Worm (Caenorhabditis elegans) whole organism, midembryonic: ENCODE measurements around the gene Y80D4G.2.

Experiments
- T22C8.4 ChIP-seq: fragments of 200-800 bp; sonication (Bioruptor generic); IDR thresholded peaks from 2 replicates; pipeline ENCODE4 v1.3.6; 2022; ENCODE audit warnings: missing genetic modification characterization, missing compliant biosample characterization
- cog-1 ChIP-seq: sonication (generic microtip); optimal IDR thresholded peaks from 2 replicates; lab custom pipeline; 2016; ENCODE audit warnings: missing genetic modification characterization, missing compliant biosample characterization
- flt-1 ChIP-seq: fragments of 200-800 bp; sonication (Bioruptor generic); IDR thresholded peaks from 2 replicates; pipeline ENCODE4 v1.3.6; 2022; ENCODE audit warnings: missing genetic modification characterization, missing compliant biosample characterization
- klf-2 ChIP-seq: fragments of 200-800 bp; sonication (Bioruptor generic); conservative IDR thresholded peaks from 2 replicates; pipeline ENCODE4 v1.3.6; 2022; ENCODE audit warnings: missing genetic modification reagents, missing genetic modification characterization, missing compliant biosample characterization
- med-1 ChIP-seq: sonication (generic microtip); optimal IDR thresholded peaks from 2 replicates; lab custom pipeline; 2017; ENCODE audit warnings: missing genetic modification characterization, mild to moderate bottlenecking, missing compliant biosample characterization, antibody characterized with exemption, missing genetic modification reagents; ENCODE audit not compliant: insufficient read depth
- ref-1 ChIP-seq: fragments of 200-800 bp; sonication (Bioruptor generic); conservative IDR thresholded peaks from 2 replicates; pipeline ENCODE4 v1.3.6; 2022; ENCODE audit warnings: missing genetic modification reagents, missing genetic modification characterization, missing compliant biosample characterization
- tab-1 ChIP-seq: fragments of 200-800 bp; sonication (Bioruptor generic); IDR thresholded peaks from 2 replicates; pipeline ENCODE4 v1.3.6; 2022; ENCODE audit warnings: missing genetic modification characterization, missing compliant biosample characterization
- ztf-23 ChIP-seq: fragments of 200-800 bp; sonication (Bioruptor generic); IDR thresholded peaks from 2 replicates; pipeline ENCODE4 v1.3.6; 2022; ENCODE audit warnings: missing genetic modification reagents, missing genetic modification characterization, missing compliant biosample characterization
- ztf-29 ChIP-seq: fragments of 200-800 bp; sonication (Bioruptor generic); IDR thresholded peaks from 2 replicates; pipeline ENCODE4 v1.3.6; 2022; ENCODE audit warnings: missing genetic modification reagents, missing genetic modification characterization, missing compliant biosample characterization

The Y80D4G.2 gene

DNA sequence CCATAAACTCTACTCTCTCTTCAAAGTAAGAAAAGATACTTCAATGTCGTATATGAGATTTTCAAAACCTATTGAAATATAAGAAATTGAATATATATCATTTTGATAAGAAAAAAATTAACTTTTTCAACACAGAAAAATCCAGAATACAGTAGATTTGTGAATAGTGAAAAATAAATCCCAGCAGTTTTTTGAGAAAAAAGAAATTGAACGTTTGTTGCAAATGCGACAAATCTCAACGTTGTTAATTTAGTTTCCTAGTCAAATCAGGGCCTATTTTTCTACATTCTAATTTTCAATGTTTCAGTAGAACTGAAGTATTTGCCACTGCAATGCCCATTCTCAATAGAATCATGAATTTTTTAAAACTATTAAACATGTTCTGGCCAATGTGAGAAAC lies 20.1 kb upstream of the Y80D4G.2 start, which contains the start of gene T04A6.2:
T04A6.2 (plus strand) TSS at position 301 of the 400 bp plus-strand sequence.
- no peak for TF ChIP-seq ztf-29
- no peak for TF ChIP-seq cog-1 (tag; lab: Kevin White, UChicago)
- no peak for TF ChIP-seq tab-1 (GFP tag; lab: Robert Waterston, UW)
- no peak for TF ChIP-seq ztf-23 (GFP tag; lab: Robert Waterston, UW)
- TF ChIP-seq klf-2 (GFP tag; lab: Robert Waterston, UW) = no peak
- no peak for TF ChIP-seq med-1
- TF ChIP-seq T22C8.4 (GFP tag; lab: Robert Waterston, UW) = no peak
- no peak for TF ChIP-seq flt-1
- TF ChIP-seq ref-1 (GFP tag; lab: Robert Waterston, UW) = no peak

DNA sequence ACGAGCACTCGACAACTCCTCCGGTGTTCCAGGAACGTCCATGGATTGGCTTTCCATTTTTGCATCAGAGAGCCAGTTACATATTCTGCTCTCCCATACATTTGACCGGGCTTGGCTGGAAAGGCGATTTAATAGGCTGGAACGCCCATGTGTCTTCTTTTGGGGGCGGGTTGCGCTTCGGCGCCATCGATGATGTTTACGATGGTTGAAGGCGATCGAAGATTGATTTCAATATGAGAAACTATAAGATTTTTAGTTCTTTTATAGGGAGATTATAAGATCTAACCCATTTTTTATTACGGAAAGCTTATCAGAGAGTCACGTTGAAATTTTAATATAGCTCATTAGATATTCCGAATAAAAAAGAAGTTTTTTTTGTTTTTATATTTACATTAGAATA lies 14.8 kb upstream of the Y80D4G.2 start, which contains the start of gene nsph-4.3:
nsph-4.3 (minus strand) TSS at position 101 of the 400 bp plus-strand sequence.
- TF ChIP-seq med-1 (no peak), T22C8.4 (GFP tag; lab: Robert Waterston, UW) (no peak), ztf-29 (no peak), cog-1 (tag; lab: Kevin White, UChicago) (no peak), klf-2 (GFP tag; lab: Robert Waterston, UW) (no peak), tab-1 (GFP tag; lab: Robert Waterston, UW) (no peak), ref-1 (GFP tag; lab: Robert Waterston, UW) (no peak)

DNA sequence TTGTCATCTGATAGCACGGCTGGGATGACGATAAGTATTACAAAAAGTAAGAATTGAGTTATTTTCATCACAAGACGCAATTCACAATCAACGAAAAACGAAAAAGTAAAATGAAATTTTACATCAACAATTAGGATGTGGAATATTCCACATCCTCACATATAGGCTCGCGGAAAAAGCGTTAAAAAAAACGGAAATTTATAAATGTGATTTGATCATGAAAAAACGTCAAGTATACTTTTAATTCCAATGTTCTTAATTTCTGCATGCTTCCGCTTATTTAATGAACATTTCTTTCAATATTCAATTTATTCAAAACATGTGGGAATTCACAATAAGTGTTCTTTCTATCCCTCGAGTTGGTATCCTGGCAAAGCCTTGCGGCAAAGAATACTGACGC lies 13.8 kb upstream of the Y80D4G.2 start, which contains the start of gene T04A6.3:
T04A6.3 (minus strand) TSS at position 101 of the 400 bp plus-strand sequence.
- TF ChIP-seq cog-1 (tag; lab: Kevin White, UChicago) (no peak), flt-1 (no peak), ztf-29 (no peak), tab-1 (GFP tag; lab: Robert Waterston, UW) (no peak), klf-2 (GFP tag; lab: Robert Waterston, UW) (no peak), ztf-23 (GFP tag; lab: Robert Waterston, UW) (no peak), med-1 (no peak), T22C8.4 (GFP tag; lab: Robert Waterston, UW) (no peak)

DNA sequence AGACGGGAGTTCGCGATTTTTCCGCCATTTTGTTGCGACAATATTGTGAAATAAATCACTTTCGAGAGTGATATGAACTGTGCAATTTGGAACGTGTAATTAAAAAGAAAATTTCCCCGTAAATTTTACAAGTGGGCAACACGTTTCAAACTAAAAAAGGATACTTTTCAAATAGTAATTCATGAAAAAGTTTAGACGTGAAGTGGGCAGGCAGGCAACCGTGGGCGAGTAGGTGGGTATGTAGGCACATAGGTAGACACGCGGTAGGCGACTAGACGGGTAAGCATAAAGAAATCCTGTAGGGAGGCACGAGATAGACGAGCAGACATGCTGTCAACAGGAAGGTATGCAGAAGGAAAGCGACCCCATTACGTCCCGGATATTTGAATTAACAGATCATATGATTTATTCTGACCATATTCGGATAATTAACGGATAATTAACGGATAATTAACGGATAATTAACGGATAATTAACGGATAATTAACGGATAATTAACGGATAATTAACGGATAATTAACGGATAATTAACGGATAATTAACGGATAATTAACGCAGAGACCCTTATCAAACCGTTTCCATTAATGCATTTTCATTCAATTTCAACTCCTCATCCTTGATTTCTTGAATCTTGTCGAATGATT lies 975 bp downstream of the Y80D4G.2 start, which contains the start of gene R13A5.11:
R13A5.11 (minus strand) TSS at position 51 of the 644 bp plus-strand sequence.
- TF ChIP-seq klf-2 (GFP tag; lab: Robert Waterston, UW) (no peak), flt-1 (no peak), T22C8.4 (GFP tag; lab: Robert Waterston, UW) (no peak)

DNA sequence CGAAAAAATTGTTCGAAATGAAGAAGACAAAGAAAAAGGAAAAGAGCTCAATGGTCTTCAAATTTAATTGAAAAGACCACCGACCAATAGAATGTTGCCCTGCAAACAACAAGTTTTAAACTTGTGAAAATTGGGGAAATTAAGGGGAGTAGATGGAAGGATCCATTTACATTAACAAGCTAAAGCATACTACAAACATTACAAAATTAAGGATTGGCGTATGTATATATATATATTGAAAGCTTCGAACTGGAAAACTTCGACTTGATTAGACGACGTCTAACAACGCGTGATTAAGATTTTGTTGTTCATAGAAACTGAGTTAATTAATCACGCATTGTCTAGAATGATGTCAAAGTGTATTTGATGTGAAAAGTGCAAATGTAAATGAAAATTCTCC lies 6.2 kb downstream of the Y80D4G.2 start, which contains the start of gene R13A5.15:
R13A5.15 (minus strand) TSS at position 101 of the 400 bp plus-strand sequence.
- no peak for TF ChIP-seq med-1
- no peak for TF ChIP-seq klf-2 (GFP tag; lab: Robert Waterston, UW)
- TF ChIP-seq ztf-23 (GFP tag; lab: Robert Waterston, UW) = no peak
- TF ChIP-seq ztf-29 = no peak
- no peak for TF ChIP-seq flt-1
- TF ChIP-seq cog-1 (tag; lab: Kevin White, UChicago) = no peak
- no peak for TF ChIP-seq T22C8.4 (GFP tag; lab: Robert Waterston, UW)
- TF ChIP-seq ref-1 (GFP tag; lab: Robert Waterston, UW) = no peak
- no peak for TF ChIP-seq tab-1 (GFP tag; lab: Robert Waterston, UW)

DNA sequence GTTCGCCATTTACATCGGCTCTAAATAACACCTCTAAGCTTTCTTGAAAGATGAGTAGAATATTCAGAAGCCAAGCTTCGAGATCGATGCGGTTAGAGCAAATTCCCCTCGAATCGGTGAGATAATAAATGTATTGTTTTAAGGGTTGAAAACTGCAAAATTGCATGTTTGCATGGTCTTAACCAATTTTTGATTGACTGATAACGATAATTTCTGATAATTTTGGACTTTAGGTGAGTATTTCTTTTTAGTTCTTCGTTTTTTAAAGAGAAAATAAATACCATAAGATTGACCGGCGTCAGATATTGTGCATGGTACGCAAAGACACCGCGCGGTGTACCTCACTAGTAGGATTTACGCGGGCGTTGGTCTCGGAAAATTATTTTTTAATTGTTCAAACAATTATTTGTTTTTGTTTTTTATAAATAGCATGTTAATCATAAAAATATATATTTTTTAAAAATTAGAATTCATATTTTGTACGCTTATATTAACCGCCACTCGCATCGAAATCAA lies 10.2 kb downstream of the Y80D4G.2 start, which contains the start of gene cup-5:
cup-5 (plus strand) TSS at position 51 of the 516 bp plus-strand sequence.
- no peak for TF ChIP-seq ztf-23 (GFP tag; lab: Robert Waterston, UW)
- TF ChIP-seq flt-1 = 0 out of 2 replicates have a peak, but pooled peaks have one; percentile 50

DNA sequence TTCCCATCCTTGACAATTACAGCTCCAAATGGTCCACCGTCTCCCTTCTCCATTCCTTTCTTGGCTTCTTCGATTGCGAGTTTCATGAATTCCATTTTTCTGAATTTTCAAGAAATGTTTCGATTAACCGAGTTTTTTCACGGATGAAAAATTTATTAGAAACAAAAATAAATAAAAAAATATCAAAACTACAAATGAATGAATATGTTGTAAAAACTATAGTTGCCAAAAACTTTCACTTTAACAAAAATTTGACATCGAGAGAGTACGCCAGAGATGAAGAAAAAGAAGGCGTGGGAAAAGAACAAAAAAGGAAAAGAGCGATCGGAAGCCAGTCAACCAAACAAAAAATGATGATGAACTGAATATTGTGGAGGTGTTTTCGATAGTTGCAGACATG lies 11.5 kb downstream of the Y80D4G.2 start, which contains the start of gene R13A5.10:
R13A5.10 (minus strand) TSS at position 101 of the 400 bp plus-strand sequence.
- TF ChIP-seq ztf-29 (no peak), cog-1 (tag; lab: Kevin White, UChicago) (no peak), med-1 (no peak), ztf-23 (GFP tag; lab: Robert Waterston, UW) (no peak), klf-2 (GFP tag; lab: Robert Waterston, UW) (no peak), tab-1 (GFP tag; lab: Robert Waterston, UW) (no peak), flt-1 (no peak), T22C8.4 (GFP tag; lab: Robert Waterston, UW) (no peak), ref-1 (GFP tag; lab: Robert Waterston, UW) (no peak)

DNA sequence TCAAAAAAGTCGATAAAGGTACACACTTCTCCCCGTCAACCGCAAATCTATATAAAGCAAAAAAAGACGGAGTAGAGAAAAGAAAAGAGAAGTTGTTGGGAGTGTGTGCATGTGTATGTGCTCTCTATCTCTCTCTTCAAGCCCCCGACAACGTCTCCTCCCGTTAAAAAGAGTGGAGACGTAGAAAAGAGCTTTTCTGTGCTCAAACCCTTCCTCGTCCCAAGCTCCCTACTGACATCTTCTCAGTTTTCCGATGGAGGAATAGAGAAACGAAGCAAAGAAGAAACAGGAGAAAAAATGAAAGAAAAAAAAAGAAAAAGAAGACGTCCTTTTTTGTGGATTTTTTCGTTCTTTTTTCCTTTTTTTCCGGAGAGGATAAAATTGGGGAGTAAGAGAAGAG lies 13.8 kb downstream of the Y80D4G.2 start:
- TF ChIP-seq med-1 (no peak), ztf-23 (GFP tag; lab: Robert Waterston, UW) (no peak), cog-1 (tag; lab: Kevin White, UChicago) (no peak), flt-1 (no peak), ref-1 (GFP tag; lab: Robert Waterston, UW) (no peak), tab-1 (GFP tag; lab: Robert Waterston, UW) (no peak), T22C8.4 (GFP tag; lab: Robert Waterston, UW) (no peak), ztf-29 (no peak), klf-2 (GFP tag; lab: Robert Waterston, UW) (no peak)

DNA sequence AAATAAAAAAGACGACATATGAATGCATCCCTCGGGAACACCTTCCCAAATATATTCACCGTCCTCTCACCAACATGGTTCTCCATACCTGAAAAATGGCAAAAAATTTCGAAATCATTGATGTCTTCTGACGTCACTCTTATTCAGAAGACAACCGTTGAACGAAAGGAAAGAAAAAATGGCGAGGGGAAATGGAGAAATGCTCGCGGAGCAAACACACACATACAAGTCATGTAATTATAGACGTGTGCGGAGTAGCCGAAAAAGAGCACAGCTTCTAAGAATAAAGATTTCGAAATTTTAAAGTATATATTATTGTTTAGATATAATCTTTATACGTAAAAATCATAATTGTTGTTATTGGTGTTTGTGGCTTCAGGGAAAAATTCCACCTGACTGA lies 15.1 kb downstream of the Y80D4G.2 start, which contains the start of gene mfsd-6:
mfsd-6 (minus strand) TSS at position 88 of the 400 bp plus-strand sequence.
- TF ChIP-seq T22C8.4 (GFP tag; lab: Robert Waterston, UW) = no peak

DNA sequence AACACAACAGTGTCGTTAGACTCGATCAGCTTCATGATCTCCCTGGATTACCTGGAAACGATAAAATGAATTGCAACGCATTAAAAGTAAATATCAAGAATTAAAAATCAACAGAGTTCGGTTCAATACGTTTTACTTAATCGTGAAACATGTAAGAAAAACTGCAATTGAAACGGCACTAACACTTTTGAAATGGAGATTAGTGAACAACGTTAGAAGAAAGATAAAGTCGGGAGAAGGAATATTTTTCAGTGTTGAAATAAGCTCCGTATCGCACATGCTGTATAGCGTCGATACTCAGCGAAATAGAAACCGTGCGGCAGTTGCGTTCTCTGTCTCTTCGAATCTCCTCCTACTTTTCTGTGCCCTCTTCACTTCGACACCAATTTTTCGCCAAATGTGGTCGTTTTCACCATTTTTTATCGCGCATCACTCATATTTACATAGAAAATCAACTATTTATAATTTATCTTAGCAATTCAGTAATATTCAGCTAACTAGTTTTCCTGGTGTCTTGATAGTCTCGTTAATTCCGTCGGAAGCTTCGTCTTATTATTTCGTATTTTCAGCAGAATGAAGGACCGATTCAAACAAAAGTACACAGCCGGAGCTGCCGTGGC lies 21.5 kb downstream of the Y80D4G.2 start, which contains the start of the genes rpl-9 and lpd-7:
rpl-9 (minus strand) TSS at position 51 of the 620 bp plus-strand sequence.
lpd-7 (plus strand) TSS at position 570 of the 620 bp plus-strand sequence.
- TF ChIP-seq ztf-23 (GFP tag; lab: Robert Waterston, UW) = no peak
- TF ChIP-seq cog-1 (tag; lab: Kevin White, UChicago) = peak; percentile 17
- TF ChIP-seq T22C8.4 (GFP tag; lab: Robert Waterston, UW) = no peak
- 0 out of 2 replicates have a peak, but pooled peaks have one; percentile 61 for TF ChIP-seq flt-1
